Fruit fly (Drosophila melanogaster) whole organism, embryonic: ENCODE data around the gene CG15643.

ENCODE experiments used
- CG10431 ChIP-seq: fragments of 200-800 bp; sonication (Bioruptor generic); optimal IDR thresholded peaks from 3 replicates; lab custom pipeline; 2018; ENCODE audit warnings: missing biosample characterization, mild to moderate bottlenecking, missing genetic modification characterization
- CG11456 ChIP-seq: fragments of 200-800 bp; sonication (Bioruptor generic); IDR thresholded peaks from 3 replicates; pipeline ENCODE4 v1.3.6; 2022; ENCODE audit warnings: missing biosample characterization, missing genetic modification characterization
- CG12769 ChIP-seq: fragments of 200-800 bp; sonication (Bioruptor generic); optimal IDR thresholded peaks from 2 replicates; lab custom pipeline; 2019; ENCODE audit warnings: missing biosample characterization, mild to moderate bottlenecking, missing genetic modification characterization, moderate library complexity
- CoRest ChIP-seq: fragments of 200-800 bp; sonication (Bioruptor generic); optimal IDR thresholded peaks from 3 replicates; lab custom pipeline; 2018; ENCODE audit warnings: missing biosample characterization, mild to moderate bottlenecking, missing genetic modification characterization, moderate library complexity
- D19B ChIP-seq: fragments of 200-800 bp; sonication (Bioruptor generic); optimal IDR thresholded peaks from 2 replicates; lab custom pipeline; 2017; ENCODE audit warnings: missing biosample characterization, mild to moderate bottlenecking, missing genetic modification characterization
- Sry-δ ChIP-seq: fragments of 200-800 bp; sonication (Bioruptor generic); optimal IDR thresholded peaks from 2 replicates; lab custom pipeline; 2016; ENCODE audit warnings: missing biosample characterization, missing genetic modification characterization
- btn ChIP-seq: fragments of 200-800 bp; sonication (Bioruptor generic); optimal IDR thresholded peaks from 2 replicates; lab custom pipeline; 2016; ENCODE audit warnings: missing biosample characterization, missing genetic modification characterization
- kay ChIP-seq: fragments of 200-800 bp; sonication (Bioruptor generic); optimal IDR thresholded peaks from 2 replicates; lab custom pipeline; 2016; ENCODE audit warnings: missing biosample characterization, missing genetic modification characterization
- lmd ChIP-seq: fragments of 200-800 bp; sonication (Bioruptor generic); IDR thresholded peaks from 2 replicates; pipeline ENCODE4 v1.3.6; 2022; ENCODE audit warnings: missing biosample characterization, missing genetic modification characterization
- otp ChIP-seq: fragments of 200-800 bp; sonication (Bioruptor generic); IDR thresholded peaks from 3 replicates; pipeline ENCODE4, ENCODE4 v1.3.6; 2022; ENCODE audit warnings: missing biosample characterization, missing genetic modification characterization
- unpg ChIP-seq: fragments of 200-800 bp; sonication (Bioruptor generic); optimal IDR thresholded peaks from 3 replicates; lab custom pipeline; 2018; ENCODE audit warnings: missing biosample characterization, mild to moderate bottlenecking, missing genetic modification characterization, moderate library complexity

- TF ChIP-seq D19B (no peak), btn (GFP tag; lab: Kevin White, UChicago) (no peak), CG10431 (no peak), CG12769 (tag; lab: Kevin White, UChicago) (no peak), CG11456 (GFP tag; lab: Robert Waterston, UW) (no peak), kay (GFP tag; lab: Kevin White, UChicago) (no peak), CoRest (no peak), lmd (GFP tag; lab: Robert Waterston, UW) (no peak), Sry-δ (no peak), otp (GFP tag; lab: Robert Waterston, UW) (no peak), unpg (GFP tag; lab: Kevin White, UChicago) (no peak)
These were observed 44.6 kb upstream of the CG15643 start for dm6 chrX:15616532-15616931.
